Worm (Caenorhabditis elegans) whole organism, late embryonic: ENCODE results near the gene cyp-25A3.
A peak's percentile ranks its signal among the peaks of the same experiment; 100 is the strongest.

ENCODE experiments used
- C08G9.2 ChIP-seq: sonication (generic microtip); optimal IDR thresholded peaks from 2 replicates; lab custom pipeline; 2016; ENCODE audit warnings: mild to moderate bottlenecking, missing genetic modification characterization, moderate library complexity, missing compliant biosample characterization
- C38D4.7 ChIP-seq: fragments of 200-800 bp; sonication (Bioruptor generic); optimal IDR thresholded peaks from 2 replicates; lab custom pipeline; 2018; ENCODE audit warnings: mild to moderate bottlenecking, missing genetic modification characterization, moderate library complexity, missing compliant biosample characterization
- F13H6.1 ChIP-seq: sonication (generic microtip); optimal IDR thresholded peaks from 2 replicates; lab custom pipeline; 2016; ENCODE audit warnings: missing genetic modification characterization, missing compliant biosample characterization
- K02D7.2 ChIP-seq: sonication (generic microtip); optimal IDR thresholded peaks from 2 replicates; lab custom pipeline; 2017; ENCODE audit warnings: mild to moderate bottlenecking, missing genetic modification characterization, missing compliant biosample characterization
- Y22D7AL.16 ChIP-seq: sonication (generic microtip); optimal IDR thresholded peaks from 2 replicates; lab custom pipeline; 2016; ENCODE audit warnings: missing genetic modification characterization, missing compliant biosample characterization
- ceh-14 ChIP-seq: sonication (generic microtip); optimal IDR thresholded peaks from 2 replicates; lab custom pipeline; 2016; ENCODE audit warnings: missing genotype, missing genetic modification characterization, missing compliant biosample characterization
- ceh-18 ChIP-seq: sonication (generic microtip); optimal IDR thresholded peaks from 2 replicates; lab custom pipeline; 2016; ENCODE audit warnings: missing genetic modification characterization, missing compliant biosample characterization
- ceh-19 ChIP-seq: fragments of 200-800 bp; sonication (Bioruptor generic); optimal IDR thresholded peaks from 2 replicates; lab custom pipeline; 2018; ENCODE audit warnings: mild to moderate bottlenecking, missing genetic modification characterization, missing compliant biosample characterization
- ceh-22 ChIP-seq: sonication (generic microtip); optimal IDR thresholded peaks from 2 replicates; lab custom pipeline; 2017; ENCODE audit warnings: missing biosample characterization, missing genetic modification characterization
- ceh-24 ChIP-seq: sonication (generic microtip); optimal IDR thresholded peaks from 2 replicates; lab custom pipeline; 2016; ENCODE audit warnings: mild to moderate bottlenecking, missing genetic modification characterization, missing compliant biosample characterization
- ceh-30 ChIP-seq: fragments of 150-350 bp; optimal IDR thresholded peaks from 2 replicates; lab custom pipeline; 2014; ENCODE audit warnings: missing biosample characterization, missing genetic modification characterization
- ceh-31 ChIP-seq: sonication (generic microtip); optimal IDR thresholded peaks from 2 replicates; lab custom pipeline; 2016; ENCODE audit warnings: missing genetic modification characterization, missing compliant biosample characterization
- ceh-34 ChIP-seq: sonication (generic microtip); optimal IDR thresholded peaks from 2 replicates; lab custom pipeline; 2016; ENCODE audit warnings: mild to moderate bottlenecking, missing genetic modification characterization, missing compliant biosample characterization
- ceh-45 ChIP-seq: fragments of 200-800 bp; sonication (Bioruptor generic); IDR thresholded peaks from 2 replicates; pipeline ENCODE4 v1.3.6; 2022; ENCODE audit warnings: missing genetic modification reagents, missing genetic modification characterization, missing compliant biosample characterization
- ceh-48 ChIP-seq: sonication (generic microtip); optimal IDR thresholded peaks from 2 replicates; lab custom pipeline; 2016; ENCODE audit warnings: missing genetic modification characterization, inconsistent platforms, missing compliant biosample characterization
- ceh-6 ChIP-seq: fragments of 200-800 bp; sonication (Bioruptor generic); optimal IDR thresholded peaks from 2 replicates; lab custom pipeline; 2018; ENCODE audit warnings: mild to moderate bottlenecking, missing genetic modification characterization, missing compliant biosample characterization
- ceh-9 ChIP-seq: sonication (generic microtip); optimal IDR thresholded peaks from 2 replicates; lab custom pipeline; 2016; ENCODE audit warnings: mild to moderate bottlenecking, missing genetic modification characterization, inconsistent platforms, missing compliant biosample characterization
- che-1 ChIP-seq: sonication (generic microtip); optimal IDR thresholded peaks from 2 replicates; lab custom pipeline; 2016; ENCODE audit warnings: mild to moderate bottlenecking, missing genetic modification characterization, missing compliant biosample characterization
- elt-4 ChIP-seq: sonication (generic microtip); optimal IDR thresholded peaks from 2 replicates; lab custom pipeline; 2016; ENCODE audit warnings: missing genetic modification characterization, missing compliant biosample characterization
- ets-4 ChIP-seq: sonication (generic microtip); optimal IDR thresholded peaks from 2 replicates; lab custom pipeline; 2016; ENCODE audit warnings: missing genetic modification characterization, missing compliant biosample characterization
- eyg-1 ChIP-seq: sonication (generic microtip); optimal IDR thresholded peaks from 2 replicates; lab custom pipeline; 2016; ENCODE audit warnings: missing genotype, missing genetic modification characterization, missing compliant biosample characterization
- fax-1 ChIP-seq: sonication (generic microtip); optimal IDR thresholded peaks from 2 replicates; lab custom pipeline; 2016; ENCODE audit warnings: missing genotype, missing genetic modification characterization, missing compliant biosample characterization
- fkh-10 ChIP-seq: fragments of 150-350 bp; optimal IDR thresholded peaks from 2 replicates; lab custom pipeline; 2014; ENCODE audit warnings: missing biosample characterization, missing genetic modification reagents, missing genetic modification characterization
- fkh-6 ChIP-seq: sonication (generic microtip); optimal IDR thresholded peaks from 2 replicates; lab custom pipeline; 2016; ENCODE audit warnings: missing genetic modification characterization, missing compliant biosample characterization
- gmeb-2 ChIP-seq: sonication (generic microtip); optimal IDR thresholded peaks from 2 replicates; lab custom pipeline; 2016; ENCODE audit warnings: missing genetic modification characterization, inconsistent platforms, missing compliant biosample characterization
- hlh-13 ChIP-seq: fragments of 200-800 bp; sonication (Bioruptor generic); optimal IDR thresholded peaks from 2 replicates; lab custom pipeline; 2018; ENCODE audit warnings: mild to moderate bottlenecking, missing genetic modification characterization, missing compliant biosample characterization
- hlh-6 ChIP-seq: sonication (generic microtip); optimal IDR thresholded peaks from 2 replicates; lab custom pipeline; 2016; ENCODE audit warnings: missing genotype, missing genetic modification characterization, missing compliant biosample characterization
- hlh-8 ChIP-seq: sonication (generic microtip); optimal IDR thresholded peaks from 2 replicates; lab custom pipeline; 2016; ENCODE audit warnings: missing genotype, missing genetic modification characterization, missing compliant biosample characterization
- lim-6 ChIP-seq: sonication (generic microtip); optimal IDR thresholded peaks from 2 replicates; lab custom pipeline; 2016; ENCODE audit warnings: missing genetic modification characterization, missing compliant biosample characterization
- lin-11 ChIP-seq: fragments of 200-800 bp; sonication (Bioruptor generic); optimal IDR thresholded peaks from 2 replicates; lab custom pipeline; 2018; ENCODE audit warnings: mild to moderate bottlenecking, missing genetic modification characterization, missing compliant biosample characterization
- madf-2 ChIP-seq: sonication (generic microtip); optimal IDR thresholded peaks from 2 replicates; lab custom pipeline; 2017; ENCODE audit warnings: missing genetic modification characterization, missing compliant biosample characterization
- nfya-1 ChIP-seq: sonication (generic microtip); optimal IDR thresholded peaks from 2 replicates; lab custom pipeline; 2017; ENCODE audit warnings: missing genetic modification characterization, mild to moderate bottlenecking, missing compliant biosample characterization, antibody characterized with exemption, moderate library complexity
- nhr-232 ChIP-seq: sonication (generic microtip); optimal IDR thresholded peaks from 2 replicates; lab custom pipeline; 2016; ENCODE audit warnings: missing genetic modification characterization, missing compliant biosample characterization
- npax-4 ChIP-seq: sonication (generic microtip); optimal IDR thresholded peaks from 2 replicates; lab custom pipeline; 2016; ENCODE audit warnings: missing genetic modification characterization, missing compliant biosample characterization
- odd-2 ChIP-seq: sonication (generic microtip); optimal IDR thresholded peaks from 2 replicates; lab custom pipeline; 2017; ENCODE audit warnings: antibody characterized with exemption, mild to moderate bottlenecking, missing genetic modification characterization, missing compliant biosample characterization
- pag-3 ChIP-seq: sonication (generic microtip); optimal IDR thresholded peaks from 2 replicates; lab custom pipeline; 2016; ENCODE audit warnings: missing compliant biosample characterization, missing genetic modification characterization, borderline replicate concordance
- pat-9 ChIP-seq: fragments of 200-800 bp; sonication (Bioruptor generic); optimal IDR thresholded peaks from 2 replicates; lab custom pipeline; 2018; ENCODE audit warnings: mild to moderate bottlenecking, missing genetic modification characterization, moderate library complexity, missing compliant biosample characterization
- pax-1 ChIP-seq: fragments of 150-350 bp; optimal IDR thresholded peaks from 2 replicates; lab custom pipeline; 2014; ENCODE audit warnings: missing biosample characterization, missing genetic modification characterization
- pha-2 ChIP-seq: sonication (generic microtip); optimal IDR thresholded peaks from 2 replicates; lab custom pipeline; 2017; ENCODE audit warnings: mild to moderate bottlenecking, missing genetic modification characterization, missing compliant biosample characterization
- pha-4 ChIP-seq: fragments of 150-350 bp; optimal IDR thresholded peaks from 2 replicates; lab custom pipeline; 2018; ENCODE audit warnings: missing biosample characterization, missing genetic modification reagents, missing genetic modification characterization
- pqm-1 ChIP-seq: sonication (generic microtip); optimal IDR thresholded peaks from 2 replicates; lab custom pipeline; 2016; ENCODE audit warnings: missing genetic modification characterization, missing compliant biosample characterization
- pros-1 ChIP-seq: fragments of 150-350 bp; optimal IDR thresholded peaks from 2 replicates; lab custom pipeline; 2014; ENCODE audit warnings: missing biosample characterization, missing genetic modification reagents, missing genetic modification characterization
- ref-2 ChIP-seq: sonication (generic microtip); optimal IDR thresholded peaks from 2 replicates; lab custom pipeline; 2016; ENCODE audit warnings: missing genetic modification characterization, missing compliant biosample characterization
- sdc-2 ChIP-seq: sonication (generic microtip); optimal IDR thresholded peaks from 2 replicates; lab custom pipeline; 2016; ENCODE audit warnings: missing genotype, missing genetic modification characterization, missing compliant biosample characterization
- sox-2 ChIP-seq: fragments of 200-800 bp; sonication (Bioruptor generic); IDR thresholded peaks from 2 replicates; pipeline ENCODE4 v1.3.6; 2022; ENCODE audit warnings: missing genetic modification reagents, missing genetic modification characterization, missing compliant biosample characterization
- sox-4 ChIP-seq: sonication (generic microtip); optimal IDR thresholded peaks from 2 replicates; lab custom pipeline; 2017; ENCODE audit warnings: mild to moderate bottlenecking, missing genetic modification characterization, inconsistent platforms, missing compliant biosample characterization
- ttx-3 ChIP-seq: sonication (generic microtip); optimal IDR thresholded peaks from 2 replicates; lab custom pipeline; 2016; ENCODE audit warnings: missing genetic modification reagents, missing genetic modification characterization, missing compliant biosample characterization
- unc-3 ChIP-seq, 2 experiments: fragments of 200-800 bp in 1 of 2; sonication (Bioruptor generic) in 1 of 2; sonication (generic microtip) in 1 of 2; conservative IDR thresholded peaks in 1 of 2; optimal IDR thresholded peaks in 1 of 2; 2 replicates each; pipeline versions ENCODE4 v1.3.6 to Lab custom; 2016 to 2022; ENCODE audit warnings: missing compliant biosample characterization in 2 of 2, missing genetic modification characterization in 2 of 2, missing genetic modification reagents in 1 of 2
- unc-42 ChIP-seq: sonication (generic microtip); optimal IDR thresholded peaks from 2 replicates; lab custom pipeline; 2016; ENCODE audit warnings: missing genotype, missing genetic modification characterization, missing compliant biosample characterization
- unc-86 ChIP-seq: sonication (generic microtip); optimal IDR thresholded peaks from 2 replicates; lab custom pipeline; 2016; ENCODE audit warnings: missing genetic modification characterization, missing compliant biosample characterization
- zip-5 ChIP-seq: sonication (generic microtip); optimal IDR thresholded peaks from 2 replicates; lab custom pipeline; 2016; ENCODE audit warnings: missing genetic modification characterization, missing compliant biosample characterization
- ztf-16 ChIP-seq: sonication (generic microtip); optimal IDR thresholded peaks from 2 replicates; lab custom pipeline; 2017; ENCODE audit warnings: missing genetic modification characterization, missing compliant biosample characterization

cyp-25A3 gene

ce11 chrIII:3867378-3867904 lies 27.9 kb upstream of the cyp-25A3 start, which contains the start of gene rpl-3:
rpl-3 (plus strand) TSS chrIII:3867854.
- TF ChIP-seq F13H6.1 (tag; lab: Kevin White, UChicago) (peak; percentile 97), sox-4 (tag; lab: Kevin White, UChicago) (peak; percentile 96), ref-2 (tag; lab: Kevin White, UChicago) (peak; percentile 100), madf-2 (tag; lab: Kevin White, UChicago) (peak; percentile 97), odd-2 (tag; lab: Kevin White, UChicago) (peak; percentile 52), pag-3 (tag; lab: Kevin White, UChicago) (peak; percentile 90), pha-4 (no peak), fkh-6 (tag; lab: Kevin White, UChicago) (peak; percentile 81), pha-2 (tag; lab: Kevin White, UChicago) (peak; percentile 90), ceh-6 (GFP tag; lab: Kevin White, UChicago) (peak; percentile 87), ceh-19 (GFP tag; lab: Kevin White, UChicago) (peak; percentile 96), nfya-1 (tag; lab: Kevin White, UChicago) (peak; percentile 100), ceh-48 (peak; percentile 96), pros-1 (peak; percentile 97), ceh-45 (peak; percentile 90), sox-2 (peak; percentile 96), C08G9.2 (peak; percentile 86), ceh-24 (tag; lab: Kevin White, UChicago) (peak; percentile 95), che-1 (peak; percentile 81), ceh-18 (tag; lab: Kevin White, UChicago) (peak; percentile 100), ceh-31 (tag; lab: Kevin White, UChicago) (peak; percentile 99), gmeb-2 (peak; percentile 96), nhr-232 (tag; lab: Kevin White, UChicago) (peak; percentile 38), pax-1 (peak; percentile 97), K02D7.2 (tag; lab: Kevin White, UChicago) (peak; percentile 96), hlh-13 (GFP tag; lab: Kevin White, UChicago) (peak; percentile 81), fkh-10 (GFP tag; lab: Kevin White, UChicago) (peak; percentile 96), ttx-3 (tag; lab: Kevin White, UChicago) (peak; percentile 94), pqm-1 (tag; lab: Kevin White, UChicago) (peak; percentile 97), eyg-1 (tag; lab: Kevin White, UChicago) (peak; percentile 91), lim-6 (tag; lab: Kevin White, UChicago) (peak; percentile 95), ets-4 (tag; lab: Kevin White, UChicago) (peak; percentile 99), zip-5 (peak; percentile 63), sdc-2 (peak; percentile 88), ceh-22 (tag; lab: Kevin White, UChicago) (peak; percentile 85), npax-4 (tag; lab: Kevin White, UChicago) (peak; percentile 63), ceh-34 (tag; lab: Kevin White, UChicago) (peak; percentile 100), lin-11 (tag; lab: Kevin White, UChicago) (peak; percentile 74), ztf-16 (tag; lab: Kevin White, UChicago) (peak; percentile 99), Y22D7AL.16 (tag; lab: Kevin White, UChicago) (peak; percentile 97), unc-86 (tag; lab: Kevin White, UChicago) (peak; percentile 99), ceh-9 (tag; lab: Kevin White, UChicago) (no peak), ceh-14 (tag; lab: Kevin White, UChicago) (peak; percentile 99), ceh-30 (tag; lab: Kevin White, UChicago) (peak; percentile 98), hlh-8 (tag; lab: Kevin White, UChicago) (peak; percentile 96), C38D4.7 (GFP tag; lab: Kevin White, UChicago) (peak; percentile 72), unc-42 (peak; percentile 100), unc-3 (GFP tag; conservative IDR thresholded peaks at IDR 0.05; lab: Robert Waterston, UW) (peak; percentile 95), unc-3 (tag; optimal IDR thresholded peaks at IDR 0.05; lab: Kevin White, UChicago) (peak; percentile 98), fax-1 (tag; lab: Kevin White, UChicago) (peak; percentile 84), pat-9 (tag; lab: Kevin White, UChicago) (peak; percentile 99), elt-4 (tag; lab: Kevin White, UChicago) (no peak), hlh-6 (tag; lab: Kevin White, UChicago) (peak; percentile 88)
